Worm (Caenorhabditis elegans) whole organism, young adult: ENCODE measurements around the gene D1053.2.

Experiments used
- B0261.1 ChIP-seq: sonication (generic microtip); optimal IDR thresholded peaks from 2 replicates; lab custom pipeline; 2016; ENCODE audit warnings: mild to moderate bottlenecking, missing genetic modification characterization, moderate library complexity, missing compliant biosample characterization
- B0336.3 ChIP-seq: fragments of 200-800 bp; sonication (Bioruptor generic); IDR thresholded peaks from 2 replicates; pipeline ENCODE4 v1.3.6; 2022; ENCODE audit warnings: missing genetic modification characterization, missing compliant biosample characterization
- F57A8.1 ChIP-seq: fragments of 200-800 bp; sonication (Bioruptor generic); optimal IDR thresholded peaks from 2 replicates; lab custom pipeline; 2018; ENCODE audit warnings: mild to moderate bottlenecking, missing genetic modification characterization, moderate library complexity, missing compliant biosample characterization
- Y56A3A.18 ChIP-seq: fragments of 200-800 bp; sonication (Bioruptor generic); IDR thresholded peaks from 2 replicates; pipeline ENCODE4 v1.3.6; 2022; ENCODE audit warnings: missing genetic modification reagents, missing genetic modification characterization, missing compliant biosample characterization
- Y67H2A.10 ChIP-seq: fragments of 200-800 bp; sonication (Bioruptor generic); conservative IDR thresholded peaks from 2 replicates; pipeline ENCODE4 v1.3.6; 2022; ENCODE audit warnings: missing genetic modification reagents, missing genetic modification characterization, missing compliant biosample characterization
- Y79H2A.3 ChIP-seq: fragments of 200-800 bp; sonication (Bioruptor generic); conservative IDR thresholded peaks from 2 replicates; pipeline ENCODE4 v1.3.6; 2022; ENCODE audit warnings: missing genetic modification reagents, missing genetic modification characterization, missing compliant biosample characterization
- ZK185.1 ChIP-seq: sonication (generic microtip); optimal IDR thresholded peaks from 2 replicates; lab custom pipeline; 2016; ENCODE audit warnings: mild to moderate bottlenecking, missing genetic modification characterization, missing compliant biosample characterization; ENCODE audit not compliant: poor library complexity, severe bottlenecking
- akir-1 ChIP-seq: fragments of 200-800 bp; sonication (Bioruptor generic); optimal IDR thresholded peaks from 2 replicates; lab custom pipeline; 2018; ENCODE audit warnings: mild to moderate bottlenecking, missing genetic modification characterization, moderate library complexity, missing compliant biosample characterization
- aptf-2 ChIP-seq: fragments of 200-800 bp; sonication (Bioruptor generic); conservative IDR thresholded peaks from 2 replicates; pipeline ENCODE4 v1.3.6; 2022; ENCODE audit warnings: missing genetic modification reagents, missing genetic modification characterization, missing compliant biosample characterization
- aptf-3 ChIP-seq: fragments of 200-800 bp; sonication (Bioruptor generic); IDR thresholded peaks from 2 replicates; pipeline ENCODE4 v1.3.6; 2022; ENCODE audit warnings: missing genetic modification characterization, missing compliant biosample characterization
- atf-7 ChIP-seq: sonication (generic microtip); optimal IDR thresholded peaks from 2 replicates; lab custom pipeline; 2017; ENCODE audit warnings: mild to moderate bottlenecking, missing genetic modification characterization, missing compliant biosample characterization
- cebp-1 ChIP-seq, 2 experiments: fragments of 200-800 bp in 1 of 2; sonication (Bioruptor generic) in 1 of 2; sonication (generic microtip) in 1 of 2; IDR thresholded peaks in 1 of 2; optimal IDR thresholded peaks in 1 of 2; 2 replicates each; pipeline versions ENCODE4 v1.3.6 to Lab custom; 2017 to 2022; ENCODE audit warnings: missing compliant biosample characterization in 2 of 2, missing genetic modification characterization in 2 of 2, mild to moderate bottlenecking in 1 of 2, missing genetic modification reagents in 1 of 2, moderate library complexity in 1 of 2
- ceh-27 ChIP-seq: fragments of 200-800 bp; sonication (Bioruptor generic); optimal IDR thresholded peaks from 2 replicates; lab custom pipeline; 2018; ENCODE audit warnings: mild to moderate bottlenecking, missing genetic modification characterization, moderate library complexity, missing compliant biosample characterization
- ceh-91 ChIP-seq: fragments of 200-800 bp; sonication (Bioruptor generic); IDR thresholded peaks from 2 replicates; pipeline ENCODE4 v1.3.6; 2022; ENCODE audit warnings: missing genetic modification reagents, missing genetic modification characterization, missing compliant biosample characterization
- dox-1 ChIP-seq: fragments of 200-800 bp; sonication (Bioruptor generic); IDR thresholded peaks from 2 replicates; pipeline ENCODE4 v1.3.6; 2022; ENCODE audit warnings: missing genetic modification reagents, missing genetic modification characterization, missing compliant biosample characterization
- dpff-1 ChIP-seq: sonication (generic microtip); optimal IDR thresholded peaks from 2 replicates; lab custom pipeline; 2017; ENCODE audit warnings: mild to moderate bottlenecking, missing genetic modification characterization, missing compliant biosample characterization
- ekl-4 ChIP-seq: fragments of 200-800 bp; sonication (Bioruptor generic); IDR thresholded peaks from 2 replicates; pipeline ENCODE4 v1.3.6; 2022; ENCODE audit warnings: missing genetic modification reagents, missing genetic modification characterization, missing compliant biosample characterization
- ets-4 ChIP-seq: fragments of 200-800 bp; sonication (Bioruptor generic); optimal IDR thresholded peaks from 2 replicates; lab custom pipeline; 2018; ENCODE audit warnings: mild to moderate bottlenecking, missing genetic modification characterization, missing compliant biosample characterization
- hlh-26 ChIP-seq: fragments of 200-800 bp; sonication (Bioruptor generic); conservative IDR thresholded peaks from 2 replicates; pipeline ENCODE4 v1.3.6; 2022; ENCODE audit warnings: missing genetic modification reagents, missing genetic modification characterization, missing compliant biosample characterization
- let-607 ChIP-seq, 2 experiments: fragments of 200-800 bp in 1 of 2; sonication (Bioruptor generic) in 1 of 2; sonication (generic microtip) in 1 of 2; optimal IDR thresholded peaks; 2 replicates each; lab custom pipeline; 2016 to 2018; ENCODE audit warnings: mild to moderate bottlenecking in 2 of 2, missing compliant biosample characterization in 2 of 2, missing genetic modification characterization in 2 of 2, moderate library complexity in 2 of 2, missing genotype in 1 of 2
- lin-26 ChIP-seq: fragments of 200-800 bp; sonication (Bioruptor generic); IDR thresholded peaks from 2 replicates; pipeline ENCODE4 v1.3.6; 2022; ENCODE audit warnings: missing genetic modification reagents, missing genetic modification characterization, missing compliant biosample characterization
- lin-40 ChIP-seq: sonication (generic microtip); optimal IDR thresholded peaks from 2 replicates; lab custom pipeline; 2016; ENCODE audit warnings: missing genetic modification characterization, mild to moderate bottlenecking, missing compliant biosample characterization, missing genotype, missing genetic modification reagents
- lir-1 ChIP-seq: fragments of 200-800 bp; sonication (Bioruptor generic); conservative IDR thresholded peaks from 2 replicates; pipeline ENCODE4 v1.3.6; 2022; ENCODE audit warnings: missing genetic modification reagents, missing genetic modification characterization, missing compliant biosample characterization
- madf-3 ChIP-seq: fragments of 200-800 bp; sonication (Bioruptor generic); IDR thresholded peaks from 2 replicates; pipeline ENCODE4 v1.3.6; 2022; ENCODE audit warnings: missing genetic modification reagents, missing genetic modification characterization, missing compliant biosample characterization
- madf-6 ChIP-seq: fragments of 200-800 bp; sonication (Bioruptor generic); IDR thresholded peaks from 2 replicates; pipeline ENCODE4 v1.3.6; 2022; ENCODE audit warnings: missing genetic modification reagents, missing genetic modification characterization, missing compliant biosample characterization
- mes-4 ChIP-seq: sonication (generic microtip); optimal IDR thresholded peaks from 2 replicates; lab custom pipeline; 2016; ENCODE audit warnings: missing genotype, missing genetic modification characterization, missing compliant biosample characterization
- nfya-1 ChIP-seq: sonication (generic microtip); optimal IDR thresholded peaks from 2 replicates; lab custom pipeline; 2017; ENCODE audit warnings: antibody characterized with exemption, missing compliant biosample characterization, missing genetic modification characterization, borderline replicate concordance; ENCODE audit not compliant: insufficient read depth
- nhr-179 ChIP-seq: sonication (generic microtip); optimal IDR thresholded peaks from 2 replicates; lab custom pipeline; 2016; ENCODE audit warnings: mild to moderate bottlenecking, missing genetic modification characterization, missing compliant biosample characterization
- nhr-80 ChIP-seq: sonication (generic microtip); optimal IDR thresholded peaks from 2 replicates; lab custom pipeline; 2016; ENCODE audit warnings: missing genetic modification characterization, missing compliant biosample characterization
- nhr-90 ChIP-seq: sonication (generic microtip); optimal IDR thresholded peaks from 2 replicates; lab custom pipeline; 2016; ENCODE audit warnings: missing genotype, mild to moderate bottlenecking, missing genetic modification characterization, missing compliant biosample characterization
- pha-4 ChIP-seq: fragments of 150-350 bp; sonication (generic microtip); optimal IDR thresholded peaks from 2 replicates; lab custom pipeline; 2014; ENCODE audit warnings: missing biosample characterization, missing genetic modification reagents, missing genetic modification characterization
- rpc-1 ChIP-seq, 2 experiments: fragments of 150-350 bp in 1 of 2; sonication (generic microtip) in 1 of 2; optimal IDR thresholded peaks; 2 replicates each; lab custom pipeline; 2014 to 2018; ENCODE audit warnings: missing biosample characterization in 1 of 2, missing genetic modification characterization in 1 of 2, missing genetic modification reagents in 1 of 2, missing genotype in 1 of 2
- sdz-38 ChIP-seq: sonication (generic microtip); optimal IDR thresholded peaks from 2 replicates; lab custom pipeline; 2016; ENCODE audit warnings: missing genotype, missing genetic modification characterization, missing compliant biosample characterization
- sptf-2 ChIP-seq: fragments of 200-800 bp; sonication (Bioruptor generic); optimal IDR thresholded peaks from 2 replicates; lab custom pipeline; 2018; ENCODE audit warnings: mild to moderate bottlenecking, missing genetic modification characterization, missing compliant biosample characterization
- unc-62 ChIP-seq: fragments of 150-350 bp; optimal IDR thresholded peaks from 2 replicates; lab custom pipeline; 2014; ENCODE audit warnings: missing biosample characterization, missing genetic modification reagents, missing genetic modification characterization
- ztf-22 ChIP-seq: fragments of 200-800 bp; sonication (Bioruptor generic); optimal IDR thresholded peaks from 2 replicates; lab custom pipeline; 2018; ENCODE audit warnings: mild to moderate bottlenecking, missing genetic modification characterization, moderate library complexity, missing compliant biosample characterization
- ztf-28 ChIP-seq: fragments of 200-800 bp; sonication (Bioruptor generic); IDR thresholded peaks from 2 replicates; pipeline ENCODE4 v1.3.6; 2022; ENCODE audit warnings: missing genetic modification reagents, missing genetic modification characterization, missing compliant biosample characterization

Gene D1053.2

DNA sequence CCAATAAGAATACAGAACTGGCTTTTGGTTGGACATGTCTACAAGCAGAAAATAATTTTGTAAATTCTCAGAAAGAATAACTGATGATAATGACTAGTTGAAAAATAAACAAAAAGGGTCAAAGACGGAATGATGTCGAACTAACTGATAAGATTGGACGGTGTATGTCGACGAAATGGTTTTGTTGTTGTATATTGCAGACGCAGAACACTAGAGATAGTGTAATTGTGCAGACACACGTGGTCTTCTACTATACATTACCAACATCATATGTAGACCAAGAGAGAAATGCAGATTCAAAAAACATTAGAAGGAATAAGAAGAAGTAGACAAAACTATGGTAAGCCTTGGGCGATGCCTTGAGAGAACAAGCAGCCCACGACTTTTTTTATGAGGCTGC is at the start of gene D1053.2, which contains the start of gene gst-42:
Gene D1053.2, plus strand, starts transcription at position 391 of the 400 bp plus-strand sequence.
Gene gst-42, minus strand, starts transcription at position 176 of the 400 bp plus-strand sequence.
- TF ChIP-seq ekl-4 (GFP tag; lab: Robert Waterston, UW) = no peak
- TF ChIP-seq lin-26 (GFP tag; lab: Robert Waterston, UW) = no peak
- peak; percentile 49 for TF ChIP-seq atf-7 (tag; lab: Kevin White, UChicago)
- TF ChIP-seq B0261.1 (tag; lab: Kevin White, UChicago) = no peak
- no peak for TF ChIP-seq cebp-1 (GFP tag; IDR thresholded peaks at IDR 0.05; lab: Robert Waterston, UW)
- peak; percentile 10 for TF ChIP-seq cebp-1 (tag; optimal IDR thresholded peaks at IDR 0.05; lab: Kevin White, UChicago)
- peak; percentile 92 for TF ChIP-seq nhr-80 (tag; lab: Kevin White, UChicago)
- 0 out of 2 replicates have a peak, but pooled peaks have one; percentile 16 for TF ChIP-seq B0336.3
- TF ChIP-seq lin-40 = peak; percentile 23
- TF ChIP-seq pha-4 (tag; lab: Kevin White, UChicago) = peak; percentile 77

DNA sequence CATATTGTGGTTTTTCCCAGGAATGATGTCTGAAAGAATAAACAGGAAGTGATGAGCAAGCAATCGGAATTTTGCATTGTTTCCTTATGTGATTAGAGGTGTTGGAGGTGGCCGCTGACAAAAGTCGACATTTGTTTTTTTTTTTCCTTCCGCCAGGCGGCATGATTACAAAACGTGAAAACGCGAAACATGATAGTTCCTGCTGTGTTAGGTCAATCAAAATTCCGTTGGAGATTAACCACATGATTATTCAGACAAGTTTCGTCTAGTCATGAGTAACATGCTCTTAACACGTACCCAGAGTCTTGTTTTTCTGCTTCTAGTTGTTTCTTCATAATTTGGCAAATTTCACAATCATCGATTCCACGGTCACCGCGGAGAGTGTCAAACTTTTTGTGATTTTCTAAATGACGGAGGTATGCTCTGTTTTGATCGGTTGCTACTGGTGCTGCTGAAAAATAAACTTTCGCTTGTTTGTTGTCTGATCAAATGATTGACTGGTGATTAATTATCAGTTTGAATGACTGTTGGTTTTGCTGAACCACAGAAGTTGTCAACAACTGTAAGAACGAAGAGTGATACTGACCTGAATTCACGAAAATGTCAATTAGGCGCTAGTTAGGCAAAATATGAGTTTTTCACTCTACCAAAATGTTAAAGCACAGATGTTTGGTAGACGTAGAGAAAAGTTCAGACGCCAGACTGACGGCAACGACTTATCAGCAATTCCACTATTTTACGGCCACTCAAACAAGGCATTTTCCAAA is 48.6 kb upstream of the D1053.2 start:
- TF ChIP-seq nhr-80 (tag; lab: Kevin White, UChicago) = peak; percentile 89
- peak; percentile 59 for TF ChIP-seq pha-4 (tag; lab: Kevin White, UChicago)
- TF ChIP-seq let-607 (tag; optimal IDR thresholded peaks at IDR 0.05; lab: Kevin White, UChicago) = peak; percentile 30 to 48
- TF ChIP-seq akir-1 = no peak
- TF ChIP-seq madf-3 (GFP tag; lab: Robert Waterston, UW) = no peak
- TF ChIP-seq ztf-22 = no peak
- no peak for TF ChIP-seq aptf-3 (GFP tag; lab: Robert Waterston, UW)
- TF ChIP-seq dpff-1 = no peak
- no peak for TF ChIP-seq dox-1 (GFP tag; lab: Robert Waterston, UW)
- no peak for TF ChIP-seq Y56A3A.18 (GFP tag; lab: Robert Waterston, UW)
- no peak for TF ChIP-seq nfya-1 (tag; lab: Kevin White, UChicago)
- no peak for TF ChIP-seq lir-1 (GFP tag; lab: Robert Waterston, UW)
- no peak for TF ChIP-seq hlh-26 (GFP tag; lab: Robert Waterston, UW)
- no peak for TF ChIP-seq ztf-28
- no peak for TF ChIP-seq sptf-2 (GFP tag; lab: Kevin White, UChicago)
- no peak for TF ChIP-seq Y79H2A.3 (GFP tag; lab: Robert Waterston, UW)
- no peak for TF ChIP-seq mes-4 (tag; lab: Kevin White, UChicago)
- TF ChIP-seq ZK185.1 = peak; percentile 24
- peak; percentile 25; the same call in 1 of the 2 replicates for TF ChIP-seq cebp-1 (GFP tag; IDR thresholded peaks at IDR 0.05; lab: Robert Waterston, UW)
- TF ChIP-seq cebp-1 (tag; optimal IDR thresholded peaks at IDR 0.05; lab: Kevin White, UChicago) = peak; percentile 64
- TF ChIP-seq Y67H2A.10 = no peak
- no peak for TF ChIP-seq F57A8.1 (GFP tag; lab: Kevin White, UChicago)
- TF ChIP-seq nhr-179 = no peak
- peak; percentile 45 for TF ChIP-seq atf-7 (tag; lab: Kevin White, UChicago)
- TF ChIP-seq nhr-90 = no peak
- TF ChIP-seq rpc-1 (optimal IDR thresholded peaks at IDR 0.05; lab: Kevin White, UChicago) = no peak
- no peak for TF ChIP-seq rpc-1 (tag; optimal IDR thresholded peaks at IDR 0.05; lab: Kevin White, UChicago)
- no peak for TF ChIP-seq ceh-27 (GFP tag; lab: Kevin White, UChicago)
- TF ChIP-seq ets-4 (GFP tag; lab: Kevin White, UChicago) = peak; percentile 4
- TF ChIP-seq madf-6 (GFP tag; lab: Robert Waterston, UW) = no peak
- TF ChIP-seq ceh-91 (GFP tag; lab: Robert Waterston, UW) = no peak
- TF ChIP-seq unc-62 (GFP tag; lab: Kevin White, UChicago) = peak; percentile 19
- no peak for TF ChIP-seq sdz-38
- TF ChIP-seq aptf-2 (GFP tag; lab: Robert Waterston, UW) = no peak
- TF ChIP-seq, all 124 proteins: peak for 8
